Fruit fly (Drosophila melanogaster): ENCODE measurements around the gene Blos2.

Gene Blos2

dm6 chr3L:11064689-11065088 lies 3.3 kb downstream of the Blos2 start, which contains the start of the genes CG32075, CG45101 and SuUR (continued):
- TF ChIP-seq seq (GFP tag; IDR thresholded peaks at IDR 0.05), result peak; percentile 79
- peak; percentile 87 for TF ChIP-seq pum (GFP tag; optimal IDR thresholded peaks at IDR 0.05)
- 0 out of 2 replicates have a peak, but pooled peaks have one; percentile 33 for TF ChIP-seq danr (GFP tag; IDR thresholded peaks at IDR 0.05)
- no peak for TF ChIP-seq yki (optimal IDR thresholded peaks at IDR 0.05)
- peak; percentile 75 for TF ChIP-seq maf-S (GFP tag; optimal IDR thresholded peaks at IDR 0.05)
- no peak for TF ChIP-seq wek (GFP tag; optimal IDR thresholded peaks at IDR 0.05)
- TF ChIP-seq CG6683 (GFP tag; optimal IDR thresholded peaks at IDR 0.05), result peak; percentile 39
- peak; percentile 66; the same call in 1 of the 3 replicates for TF ChIP-seq CG6175 (GFP tag; IDR thresholded peaks at IDR 0.05)
- TF ChIP-seq bab2 (GFP tag; optimal IDR thresholded peaks at IDR 0.05), result peak; percentile 92
- TF ChIP-seq cg (GFP tag; optimal IDR thresholded peaks at IDR 0.05), result no peak
- peak; percentile 38 for TF ChIP-seq Deaf1 (tag; optimal IDR thresholded peaks at IDR 0.05)
- TF ChIP-seq MBD-R2 (GFP tag; IDR thresholded peaks at IDR 0.05), result peak; percentile 98
- TF ChIP-seq Optix (GFP tag; IDR thresholded peaks at IDR 0.05), result peak; percentile 70
- TF ChIP-seq CG15011 (GFP tag; optimal IDR thresholded peaks at IDR 0.05), result peak; percentile 39
- peak; percentile 69; the same call in 1 of the 2 replicates for TF ChIP-seq Nf-YA (GFP tag; IDR thresholded peaks at IDR 0.05)
- no peak for TF ChIP-seq lov (optimal IDR thresholded peaks at IDR 0.05)
- TF ChIP-seq lov (GFP tag; IDR thresholded peaks at IDR 0.05), result 0 out of 3 replicates have a peak, but pooled peaks have one; percentile 58
- TF ChIP-seq crp (GFP tag; optimal IDR thresholded peaks at IDR 0.05), result peak; percentile 97 to 99
- peak; percentile 24 for TF ChIP-seq ftz-f1 (GFP tag; optimal IDR thresholded peaks at IDR 0.05)
- peak; percentile 81 for TF ChIP-seq lab (GFP tag; optimal IDR thresholded peaks at IDR 0.05)
- no peak for TF ChIP-seq CG8478 (optimal IDR thresholded peaks at IDR 0.05)
- peak; percentile 88 for TF ChIP-seq lmd (GFP tag; IDR thresholded peaks at IDR 0.05)
- no peak for TF ChIP-seq HLHmδ (GFP tag; optimal IDR thresholded peaks at IDR 0.05)
- peak; percentile 66 for TF ChIP-seq CG17802 (tag; optimal IDR thresholded peaks at IDR 0.05)
- no peak for TF ChIP-seq z (GFP tag; IDR thresholded peaks at IDR 0.05)
- TF ChIP-seq CG4730 (GFP tag; IDR thresholded peaks at IDR 0.05), result peak; percentile 81
- TF ChIP-seq toy (GFP tag; IDR thresholded peaks at IDR 0.05), result no peak
- TF ChIP-seq Dip3 (GFP tag; optimal IDR thresholded peaks at IDR 0.05), result peak; percentile 91
- TF ChIP-seq CG7357 (GFP tag; IDR thresholded peaks at IDR 0.05), result peak; percentile 64; the same call in 1 of the 3 replicates
- peak; percentile 58 for TF ChIP-seq Ravus (GFP tag; IDR thresholded peaks at IDR 0.05)
- peak; percentile 73 for TF ChIP-seq da (GFP tag; optimal IDR thresholded peaks at IDR 0.05)
- peak; percentile 79 for TF ChIP-seq CG13296 (GFP tag; optimal IDR thresholded peaks at IDR 0.05)
- TF ChIP-seq CG4617 (GFP tag; optimal IDR thresholded peaks at IDR 0.05; ENCODE audit: borderline replicate concordance), result peak; percentile 96
- peak; percentile 88 for TF ChIP-seq Ssrp (tag; optimal IDR thresholded peaks at IDR 0.05)
- no peak for TF ChIP-seq Hr39 (optimal IDR thresholded peaks at IDR 0.05)
- TF ChIP-seq Dip2 (GFP tag; IDR thresholded peaks at IDR 0.05), result no peak
- peak; percentile 88 for TF ChIP-seq luna (GFP tag; optimal IDR thresholded peaks at IDR 0.05)
- peak; percentile 81 for TF ChIP-seq fd3F (GFP tag; optimal IDR thresholded peaks at IDR 0.05)
- TF ChIP-seq tgo (GFP tag; IDR thresholded peaks at IDR 0.05), result peak; percentile 94
- TF ChIP-seq B-H1 (GFP tag; IDR thresholded peaks at IDR 0.05), result peak; percentile 75
- peak; percentile 67 for TF ChIP-seq jing (GFP tag; optimal IDR thresholded peaks at IDR 0.05)
- TF ChIP-seq inv (GFP tag; IDR thresholded peaks at IDR 0.05; ENCODE audit: partially characterized antibody), result no peak
- TF ChIP-seq CG17612 (GFP tag; IDR thresholded peaks at IDR 0.05), result peak; percentile 59; the same call in 1 of the 2 replicates
- TF ChIP-seq her (GFP tag; optimal IDR thresholded peaks at IDR 0.05), result peak; percentile 68
- TF ChIP-seq exex (tag; optimal IDR thresholded peaks at IDR 0.05), result peak; percentile 51
- peak; percentile 91 for TF ChIP-seq CG2712 (tag; optimal IDR thresholded peaks at IDR 0.05)
- peak; percentile 90 for TF ChIP-seq chm (GFP tag; IDR thresholded peaks at IDR 0.05)
- peak; percentile 93 for TF ChIP-seq Max (GFP tag; optimal IDR thresholded peaks at IDR 0.05)
- no peak for TF ChIP-seq CG17568 (GFP tag; optimal IDR thresholded peaks at IDR 0.05)
- peak; percentile 81 for TF ChIP-seq CG14667 (GFP tag; IDR thresholded peaks at IDR 0.05)
- peak; percentile 41 for TF ChIP-seq CG7928 (GFP tag; optimal IDR thresholded peaks at IDR 0.05)
- TF ChIP-seq lilli (GFP tag; optimal IDR thresholded peaks at IDR 0.05), result peak; percentile 95
- peak; percentile 68 for TF ChIP-seq CG1233 (GFP tag; optimal IDR thresholded peaks at IDR 0.05)
